Worm (Caenorhabditis elegans) whole organism, midembryonic: ENCODE results near the gene C08H9.18.

Experiments used
- T22C8.4 ChIP-seq: fragments of 200-800 bp; sonication (Bioruptor generic); IDR thresholded peaks from 2 replicates; pipeline ENCODE4 v1.3.6; 2022; ENCODE audit warnings: missing genetic modification characterization, missing compliant biosample characterization
- cog-1 ChIP-seq: sonication (generic microtip); optimal IDR thresholded peaks from 2 replicates; lab custom pipeline; 2016; ENCODE audit warnings: missing genetic modification characterization, missing compliant biosample characterization
- flt-1 ChIP-seq: fragments of 200-800 bp; sonication (Bioruptor generic); IDR thresholded peaks from 2 replicates; pipeline ENCODE4 v1.3.6; 2022; ENCODE audit warnings: missing genetic modification characterization, missing compliant biosample characterization
- klf-2 ChIP-seq: fragments of 200-800 bp; sonication (Bioruptor generic); conservative IDR thresholded peaks from 2 replicates; pipeline ENCODE4 v1.3.6; 2022; ENCODE audit warnings: missing genetic modification reagents, missing genetic modification characterization, missing compliant biosample characterization
- med-1 ChIP-seq: sonication (generic microtip); optimal IDR thresholded peaks from 2 replicates; lab custom pipeline; 2017; ENCODE audit warnings: missing genetic modification characterization, mild to moderate bottlenecking, missing compliant biosample characterization, antibody characterized with exemption, missing genetic modification reagents; ENCODE audit not compliant: insufficient read depth
- ref-1 ChIP-seq: fragments of 200-800 bp; sonication (Bioruptor generic); conservative IDR thresholded peaks from 2 replicates; pipeline ENCODE4 v1.3.6; 2022; ENCODE audit warnings: missing genetic modification reagents, missing genetic modification characterization, missing compliant biosample characterization
- tab-1 ChIP-seq: fragments of 200-800 bp; sonication (Bioruptor generic); IDR thresholded peaks from 2 replicates; pipeline ENCODE4 v1.3.6; 2022; ENCODE audit warnings: missing genetic modification characterization, missing compliant biosample characterization
- ztf-23 ChIP-seq: fragments of 200-800 bp; sonication (Bioruptor generic); IDR thresholded peaks from 2 replicates; pipeline ENCODE4 v1.3.6; 2022; ENCODE audit warnings: missing genetic modification reagents, missing genetic modification characterization, missing compliant biosample characterization
- ztf-29 ChIP-seq: fragments of 200-800 bp; sonication (Bioruptor generic); IDR thresholded peaks from 2 replicates; pipeline ENCODE4 v1.3.6; 2022; ENCODE audit warnings: missing genetic modification reagents, missing genetic modification characterization, missing compliant biosample characterization

C08H9.18 gene

ce11 chrII:9862147-9862546 lies at the start of gene C08H9.18:
TSS of gene C08H9.18 (minus strand) at chrII:9862247.
- no peak for TF ChIP-seq T22C8.4 (GFP tag; lab: Robert Waterston, UW)
- TF ChIP-seq cog-1: no peak
- TF ChIP-seq ztf-23 (GFP tag; lab: Robert Waterston, UW): no peak

- TF ChIP-seq med-1 (GFP tag; lab: Kevin White, UChicago): no peak
- TF ChIP-seq cog-1: no peak
- no peak for TF ChIP-seq klf-2 (GFP tag; lab: Robert Waterston, UW)
- TF ChIP-seq T22C8.4 (GFP tag; lab: Robert Waterston, UW): no peak
Measured at ce11 chrII:9904459-9904858, 42.4 kb upstream of the C08H9.18 start.

- TF ChIP-seq ztf-29 (GFP tag; lab: Robert Waterston, UW) (no peak), tab-1 (GFP tag; lab: Robert Waterston, UW) (no peak)
Measured at ce11 chrII:9900276-9900675, 38.2 kb upstream of the C08H9.18 start, which contains the start of gene unc-4. TSS of gene unc-4 (minus strand) at chrII:9900376.

ce11 chrII:9898744-9899143 lies 36.7 kb upstream of the C08H9.18 start:
- TF ChIP-seq ztf-23 (GFP tag; lab: Robert Waterston, UW): no peak
- no peak for TF ChIP-seq cog-1
- no peak for TF ChIP-seq med-1 (GFP tag; lab: Kevin White, UChicago)
- TF ChIP-seq ztf-29 (GFP tag; lab: Robert Waterston, UW): no peak
- TF ChIP-seq flt-1 (GFP tag; lab: Robert Waterston, UW): no peak
- TF ChIP-seq klf-2 (GFP tag; lab: Robert Waterston, UW): no peak
- TF ChIP-seq T22C8.4 (GFP tag; lab: Robert Waterston, UW): no peak
- TF ChIP-seq tab-1 (GFP tag; lab: Robert Waterston, UW): no peak
- no peak for TF ChIP-seq ref-1 (GFP tag; lab: Robert Waterston, UW)

ce11 chrII:9895173-9895572 lies 33.1 kb upstream of the C08H9.18 start:
- no peak for TF ChIP-seq med-1 (GFP tag; lab: Kevin White, UChicago)
- no peak for TF ChIP-seq T22C8.4 (GFP tag; lab: Robert Waterston, UW)
- TF ChIP-seq ztf-23 (GFP tag; lab: Robert Waterston, UW): no peak
- no peak for TF ChIP-seq ztf-29 (GFP tag; lab: Robert Waterston, UW)
- TF ChIP-seq klf-2 (GFP tag; lab: Robert Waterston, UW): no peak
- TF ChIP-seq flt-1 (GFP tag; lab: Robert Waterston, UW): no peak
- TF ChIP-seq ref-1 (GFP tag; lab: Robert Waterston, UW): no peak

ce11 chrII:9894435-9894834 lies 32.4 kb upstream of the C08H9.18 start, which contains the start of gene F26C11.1:
TSS of gene F26C11.1 (plus strand) at chrII:9894735.
- TF ChIP-seq ztf-29 (GFP tag; lab: Robert Waterston, UW): no peak
- no peak for TF ChIP-seq med-1 (GFP tag; lab: Kevin White, UChicago)
- TF ChIP-seq klf-2 (GFP tag; lab: Robert Waterston, UW): no peak
- TF ChIP-seq ztf-23 (GFP tag; lab: Robert Waterston, UW): no peak
- TF ChIP-seq ref-1 (GFP tag; lab: Robert Waterston, UW): no peak
- TF ChIP-seq tab-1 (GFP tag; lab: Robert Waterston, UW): no peak
- TF ChIP-seq flt-1 (GFP tag; lab: Robert Waterston, UW): no peak
- TF ChIP-seq cog-1: no peak
- no peak for TF ChIP-seq T22C8.4 (GFP tag; lab: Robert Waterston, UW)

- no peak for TF ChIP-seq tab-1 (GFP tag; lab: Robert Waterston, UW)
- TF ChIP-seq cog-1: no peak
- TF ChIP-seq flt-1 (GFP tag; lab: Robert Waterston, UW): no peak
- TF ChIP-seq ref-1 (GFP tag; lab: Robert Waterston, UW): no peak
- no peak for TF ChIP-seq T22C8.4 (GFP tag; lab: Robert Waterston, UW)
- no peak for TF ChIP-seq ztf-23 (GFP tag; lab: Robert Waterston, UW)
- no peak for TF ChIP-seq ztf-29 (GFP tag; lab: Robert Waterston, UW)
- TF ChIP-seq klf-2 (GFP tag; lab: Robert Waterston, UW): no peak
- TF ChIP-seq med-1 (GFP tag; lab: Kevin White, UChicago): no peak
Measured at ce11 chrII:9892409-9892808, 30.4 kb upstream of the C08H9.18 start, which contains the start of gene C08H9.16. TSS of gene C08H9.16 (plus strand) at chrII:9892778.

- TF ChIP-seq ztf-23 (GFP tag; lab: Robert Waterston, UW) (no peak), T22C8.4 (GFP tag; lab: Robert Waterston, UW) (no peak), flt-1 (GFP tag; lab: Robert Waterston, UW) (no peak), cog-1 (no peak)
Measured at ce11 chrII:9891823-9892222, 29.8 kb upstream of the C08H9.18 start.

- no peak for TF ChIP-seq tab-1 (GFP tag; lab: Robert Waterston, UW)
- no peak for TF ChIP-seq flt-1 (GFP tag; lab: Robert Waterston, UW)
- no peak for TF ChIP-seq cog-1
- no peak for TF ChIP-seq T22C8.4 (GFP tag; lab: Robert Waterston, UW)
- no peak for TF ChIP-seq med-1 (GFP tag; lab: Kevin White, UChicago)
- TF ChIP-seq ztf-23 (GFP tag; lab: Robert Waterston, UW): no peak
- no peak for TF ChIP-seq klf-2 (GFP tag; lab: Robert Waterston, UW)
- TF ChIP-seq ztf-29 (GFP tag; lab: Robert Waterston, UW): no peak
- no peak for TF ChIP-seq ref-1 (GFP tag; lab: Robert Waterston, UW)
Measured at ce11 chrII:9891031-9891689, 29.1 kb upstream of the C08H9.18 start, which contains the start of gene vgln-1. TSS of gene vgln-1 (minus strand) at chrII:9891081.

ce11 chrII:9888549-9888948 lies 26.5 kb upstream of the C08H9.18 start:
- TF ChIP-seq med-1 (GFP tag; lab: Kevin White, UChicago) (no peak), ztf-23 (GFP tag; lab: Robert Waterston, UW) (no peak), ztf-29 (GFP tag; lab: Robert Waterston, UW) (no peak), klf-2 (GFP tag; lab: Robert Waterston, UW) (no peak), T22C8.4 (GFP tag; lab: Robert Waterston, UW) (no peak), tab-1 (GFP tag; lab: Robert Waterston, UW) (no peak), flt-1 (GFP tag; lab: Robert Waterston, UW) (no peak), cog-1 (no peak), ref-1 (GFP tag; lab: Robert Waterston, UW) (no peak)
